Worm (Caenorhabditis elegans) whole organism, late embryonic: ENCODE results near the gene K07H8.5.

Experiments
- C08G9.2 ChIP-seq: sonication (generic microtip); optimal IDR thresholded peaks from 2 replicates; lab custom pipeline; 2016; ENCODE audit warnings: mild to moderate bottlenecking, missing genetic modification characterization, moderate library complexity, missing compliant biosample characterization
- F13H6.1 ChIP-seq: sonication (generic microtip); optimal IDR thresholded peaks from 2 replicates; lab custom pipeline; 2016; ENCODE audit warnings: missing genetic modification characterization, missing compliant biosample characterization
- T23F11.4 ChIP-seq: fragments of 200-800 bp; sonication (Bioruptor generic); optimal IDR thresholded peaks from 2 replicates; lab custom pipeline; 2018; ENCODE audit warnings: mild to moderate bottlenecking, missing genetic modification characterization, missing compliant biosample characterization
- Y22D7AL.16 ChIP-seq: sonication (generic microtip); optimal IDR thresholded peaks from 2 replicates; lab custom pipeline; 2016; ENCODE audit warnings: missing genetic modification characterization, missing compliant biosample characterization
- ahr-1 ChIP-seq: sonication (generic microtip); optimal IDR thresholded peaks from 2 replicates; lab custom pipeline; 2016; ENCODE audit warnings: missing genetic modification characterization, missing compliant biosample characterization
- ama-1 ChIP-seq: fragments of 150-350 bp; optimal IDR thresholded peaks from 2 replicates; lab custom pipeline; 2014
- ceh-14 ChIP-seq: sonication (generic microtip); optimal IDR thresholded peaks from 2 replicates; lab custom pipeline; 2016; ENCODE audit warnings: missing genotype, missing genetic modification characterization, missing compliant biosample characterization
- ceh-2 ChIP-seq: sonication (generic microtip); optimal IDR thresholded peaks from 2 replicates; lab custom pipeline; 2016; ENCODE audit warnings: missing genotype, missing genetic modification characterization, missing compliant biosample characterization
- ceh-30 ChIP-seq: fragments of 150-350 bp; optimal IDR thresholded peaks from 2 replicates; lab custom pipeline; 2014; ENCODE audit warnings: missing biosample characterization, missing genetic modification characterization
- ceh-31 ChIP-seq: sonication (generic microtip); optimal IDR thresholded peaks from 2 replicates; lab custom pipeline; 2016; ENCODE audit warnings: missing genetic modification characterization, missing compliant biosample characterization
- ceh-48 ChIP-seq: sonication (generic microtip); optimal IDR thresholded peaks from 2 replicates; lab custom pipeline; 2016; ENCODE audit warnings: missing genetic modification characterization, inconsistent platforms, missing compliant biosample characterization
- ceh-6 ChIP-seq: fragments of 200-800 bp; sonication (Bioruptor generic); optimal IDR thresholded peaks from 2 replicates; lab custom pipeline; 2018; ENCODE audit warnings: mild to moderate bottlenecking, missing genetic modification characterization, missing compliant biosample characterization
- ceh-9 ChIP-seq: sonication (generic microtip); optimal IDR thresholded peaks from 2 replicates; lab custom pipeline; 2016; ENCODE audit warnings: mild to moderate bottlenecking, missing genetic modification characterization, inconsistent platforms, missing compliant biosample characterization
- dmd-4 ChIP-seq: sonication (generic microtip); optimal IDR thresholded peaks from 2 replicates; lab custom pipeline; 2016; ENCODE audit warnings: borderline replicate concordance, missing genetic modification characterization, missing compliant biosample characterization
- dve-1 ChIP-seq: sonication (generic microtip); optimal IDR thresholded peaks from 2 replicates; lab custom pipeline; 2017; ENCODE audit warnings: antibody characterized with exemption, mild to moderate bottlenecking, missing genetic modification characterization, missing compliant biosample characterization
- elt-2 ChIP-seq: sonication (generic microtip); optimal IDR thresholded peaks from 2 replicates; lab custom pipeline; 2016; ENCODE audit warnings: missing genetic modification reagents, missing genetic modification characterization, missing compliant biosample characterization
- eyg-1 ChIP-seq: sonication (generic microtip); optimal IDR thresholded peaks from 2 replicates; lab custom pipeline; 2016; ENCODE audit warnings: missing genotype, missing genetic modification characterization, missing compliant biosample characterization
- fax-1 ChIP-seq: sonication (generic microtip); optimal IDR thresholded peaks from 2 replicates; lab custom pipeline; 2016; ENCODE audit warnings: missing genotype, missing genetic modification characterization, missing compliant biosample characterization
- fkh-10 ChIP-seq: fragments of 150-350 bp; optimal IDR thresholded peaks from 2 replicates; lab custom pipeline; 2014; ENCODE audit warnings: missing biosample characterization, missing genetic modification reagents, missing genetic modification characterization
- fkh-6 ChIP-seq: sonication (generic microtip); optimal IDR thresholded peaks from 2 replicates; lab custom pipeline; 2016; ENCODE audit warnings: missing genetic modification characterization, missing compliant biosample characterization
- hlh-15 ChIP-seq: sonication (generic microtip); optimal IDR thresholded peaks from 2 replicates; lab custom pipeline; 2016; ENCODE audit warnings: missing genetic modification characterization, missing compliant biosample characterization
- hlh-30 ChIP-seq: sonication (generic microtip); optimal IDR thresholded peaks from 2 replicates; lab custom pipeline; 2017; ENCODE audit warnings: antibody characterized with exemption, missing genetic modification characterization, missing compliant biosample characterization; ENCODE audit not compliant: insufficient read depth
- hlh-6 ChIP-seq: sonication (generic microtip); optimal IDR thresholded peaks from 2 replicates; lab custom pipeline; 2016; ENCODE audit warnings: missing genotype, missing genetic modification characterization, missing compliant biosample characterization
- lin-11 ChIP-seq: fragments of 200-800 bp; sonication (Bioruptor generic); optimal IDR thresholded peaks from 2 replicates; lab custom pipeline; 2018; ENCODE audit warnings: mild to moderate bottlenecking, missing genetic modification characterization, missing compliant biosample characterization
- nfya-1 ChIP-seq: sonication (generic microtip); optimal IDR thresholded peaks from 2 replicates; lab custom pipeline; 2017; ENCODE audit warnings: missing genetic modification characterization, mild to moderate bottlenecking, missing compliant biosample characterization, antibody characterized with exemption, moderate library complexity
- nhr-11 ChIP-seq: fragments of 150-350 bp; optimal IDR thresholded peaks from 2 replicates; lab custom pipeline; 2014; ENCODE audit warnings: missing biosample characterization, missing genetic modification characterization
- npax-4 ChIP-seq: sonication (generic microtip); optimal IDR thresholded peaks from 2 replicates; lab custom pipeline; 2016; ENCODE audit warnings: missing genetic modification characterization, missing compliant biosample characterization
- pag-3 ChIP-seq: sonication (generic microtip); optimal IDR thresholded peaks from 2 replicates; lab custom pipeline; 2016; ENCODE audit warnings: missing compliant biosample characterization, missing genetic modification characterization, borderline replicate concordance
- pat-9 ChIP-seq: fragments of 200-800 bp; sonication (Bioruptor generic); optimal IDR thresholded peaks from 2 replicates; lab custom pipeline; 2018; ENCODE audit warnings: mild to moderate bottlenecking, missing genetic modification characterization, moderate library complexity, missing compliant biosample characterization
- pax-1 ChIP-seq: fragments of 150-350 bp; optimal IDR thresholded peaks from 2 replicates; lab custom pipeline; 2014; ENCODE audit warnings: missing biosample characterization, missing genetic modification characterization
- pha-4 ChIP-seq: fragments of 150-350 bp; optimal IDR thresholded peaks from 2 replicates; lab custom pipeline; 2018; ENCODE audit warnings: missing biosample characterization, missing genetic modification reagents, missing genetic modification characterization
- pros-1 ChIP-seq: fragments of 150-350 bp; optimal IDR thresholded peaks from 2 replicates; lab custom pipeline; 2014; ENCODE audit warnings: missing biosample characterization, missing genetic modification reagents, missing genetic modification characterization
- sox-2 ChIP-seq: fragments of 200-800 bp; sonication (Bioruptor generic); IDR thresholded peaks from 2 replicates; pipeline ENCODE4 v1.3.6; 2022; ENCODE audit warnings: missing genetic modification reagents, missing genetic modification characterization, missing compliant biosample characterization
- sox-4 ChIP-seq: sonication (generic microtip); optimal IDR thresholded peaks from 2 replicates; lab custom pipeline; 2017; ENCODE audit warnings: mild to moderate bottlenecking, missing genetic modification characterization, inconsistent platforms, missing compliant biosample characterization
- tbx-7 ChIP-seq: sonication (generic microtip); optimal IDR thresholded peaks from 2 replicates; lab custom pipeline; 2016; ENCODE audit warnings: missing genotype, missing genetic modification characterization, missing compliant biosample characterization
- unc-42 ChIP-seq: sonication (generic microtip); optimal IDR thresholded peaks from 2 replicates; lab custom pipeline; 2016; ENCODE audit warnings: missing genotype, missing genetic modification characterization, missing compliant biosample characterization
- unc-55 ChIP-seq: sonication (generic microtip); optimal IDR thresholded peaks from 2 replicates; lab custom pipeline; 2017; ENCODE audit warnings: missing biosample characterization, missing genetic modification reagents, missing genetic modification characterization
- zip-5 ChIP-seq: sonication (generic microtip); optimal IDR thresholded peaks from 2 replicates; lab custom pipeline; 2016; ENCODE audit warnings: missing genetic modification characterization, missing compliant biosample characterization

K07H8.5 gene

DNA sequence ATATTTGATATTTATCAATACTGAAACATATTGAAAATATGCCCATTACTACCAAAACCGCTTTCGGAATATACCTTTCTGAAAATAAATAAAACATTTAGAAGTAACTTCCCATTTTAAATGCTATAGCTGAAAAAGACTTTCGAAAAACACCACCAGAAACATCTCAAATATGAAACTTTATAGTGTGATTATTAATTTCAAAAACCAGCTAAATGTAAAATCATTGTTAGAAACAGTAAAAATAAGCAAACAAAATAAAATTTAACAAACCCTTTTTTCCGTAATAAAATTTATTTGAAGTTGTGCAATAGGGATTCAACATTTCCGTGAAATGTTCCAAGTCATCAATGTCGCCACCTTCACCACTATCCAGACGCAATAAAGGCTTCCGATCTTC is at the start of gene K07H8.5, which contains the start of gene K07H8.8:
Gene K07H8.5, plus strand, starts transcription at position 301 of the 400 bp plus-strand sequence.
Gene K07H8.8, minus strand, starts transcription at position 389 of the 400 bp plus-strand sequence.
- TF ChIP-seq unc-42 (no peak), ceh-48 (tag; lab: Kevin White, UChicago) (no peak), pat-9 (tag; lab: Kevin White, UChicago) (no peak), pros-1 (tag; lab: Kevin White, UChicago) (no peak), dve-1 (tag; lab: Kevin White, UChicago) (no peak), sox-4 (tag; lab: Kevin White, UChicago) (no peak), ahr-1 (tag; lab: Kevin White, UChicago) (no peak), T23F11.4 (GFP tag; lab: Kevin White, UChicago) (no peak), ceh-9 (tag; lab: Kevin White, UChicago) (no peak), lin-11 (tag; lab: Kevin White, UChicago) (no peak), ceh-30 (no peak), elt-2 (tag; lab: Kevin White, UChicago) (no peak), zip-5 (tag; lab: Kevin White, UChicago) (no peak), F13H6.1 (tag; lab: Kevin White, UChicago) (no peak), hlh-30 (no peak), npax-4 (no peak), tbx-7 (tag; lab: Kevin White, UChicago) (no peak), ceh-14 (tag; lab: Kevin White, UChicago) (no peak)

DNA sequence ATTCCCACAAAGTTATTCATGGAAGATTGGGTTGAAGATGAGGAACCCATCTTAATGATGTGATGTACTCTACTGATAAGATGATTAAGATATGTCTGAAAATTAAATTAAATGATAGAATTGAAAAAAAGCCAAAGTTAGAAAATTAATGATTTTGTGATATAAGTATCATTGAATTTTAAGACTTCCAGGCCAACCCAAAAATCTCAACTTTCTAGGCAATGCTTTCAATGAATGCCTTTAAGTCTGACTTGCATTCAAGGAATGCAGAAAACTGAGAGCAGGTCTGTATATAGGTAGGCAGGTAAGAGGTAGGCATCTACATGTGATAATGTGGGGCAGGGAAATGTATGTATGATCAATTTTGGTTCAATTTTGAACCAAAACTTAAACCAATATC is 48.1 kb upstream of the K07H8.5 start, which contains the start of gene ocr-2:
Gene ocr-2, minus strand, starts transcription at position 101 of the 400 bp plus-strand sequence.
- TF ChIP-seq ceh-6 (GFP tag; lab: Kevin White, UChicago) (no peak), dmd-4 (tag; lab: Kevin White, UChicago) (no peak), fkh-10 (GFP tag; lab: Kevin White, UChicago) (no peak), fax-1 (tag; lab: Kevin White, UChicago) (no peak), hlh-6 (tag; lab: Kevin White, UChicago) (no peak), pros-1 (tag; lab: Kevin White, UChicago) (no peak), pha-4 (tag; lab: Kevin White, UChicago) (no peak), nhr-11 (no peak), hlh-15 (tag; lab: Kevin White, UChicago) (no peak), ceh-31 (no peak), pag-3 (tag; lab: Kevin White, UChicago) (no peak), unc-55 (no peak), nfya-1 (tag; lab: Kevin White, UChicago) (no peak), F13H6.1 (tag; lab: Kevin White, UChicago) (no peak), Y22D7AL.16 (no peak), eyg-1 (tag; lab: Kevin White, UChicago) (no peak)
- TF ChIP-seq, all 69 proteins: peak for 0

DNA sequence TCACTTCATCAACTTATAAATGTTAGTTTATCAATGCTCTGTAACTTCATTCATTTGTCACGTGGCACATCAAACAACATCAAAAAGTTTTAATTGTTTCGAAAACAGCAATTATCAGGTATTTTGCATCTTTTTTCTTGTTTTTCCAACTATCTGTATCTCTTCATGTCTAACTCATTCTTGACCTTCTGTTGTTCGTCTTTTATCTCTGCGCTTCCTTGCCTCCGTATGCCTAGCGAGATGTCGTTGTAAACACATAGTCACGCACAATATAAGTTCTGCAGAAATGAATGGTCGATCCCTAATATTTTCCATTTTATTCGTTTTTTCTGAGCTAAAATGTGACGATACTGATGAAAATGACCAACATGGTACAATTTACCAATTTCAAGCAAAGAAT is 46.2 kb upstream of the K07H8.5 start, which contains the start of gene gpx-6:
Gene gpx-6, plus strand, starts transcription at position 257 of the 400 bp plus-strand sequence.
- TF ChIP-seq sox-2 (GFP tag; lab: Robert Waterston, UW), result no peak
- TF ChIP-seq ceh-2 (tag; lab: Kevin White, UChicago), result no peak
- no peak for TF ChIP-seq npax-4
- no peak for TF ChIP-seq hlh-15 (tag; lab: Kevin White, UChicago)
- TF ChIP-seq pax-1, result no peak
- no peak for TF ChIP-seq C08G9.2
- TF ChIP-seq ama-1 (lab: Kevin White, UChicago), result no peak
- TF ChIP-seq fkh-6 (tag; lab: Kevin White, UChicago), result no peak

DNA sequence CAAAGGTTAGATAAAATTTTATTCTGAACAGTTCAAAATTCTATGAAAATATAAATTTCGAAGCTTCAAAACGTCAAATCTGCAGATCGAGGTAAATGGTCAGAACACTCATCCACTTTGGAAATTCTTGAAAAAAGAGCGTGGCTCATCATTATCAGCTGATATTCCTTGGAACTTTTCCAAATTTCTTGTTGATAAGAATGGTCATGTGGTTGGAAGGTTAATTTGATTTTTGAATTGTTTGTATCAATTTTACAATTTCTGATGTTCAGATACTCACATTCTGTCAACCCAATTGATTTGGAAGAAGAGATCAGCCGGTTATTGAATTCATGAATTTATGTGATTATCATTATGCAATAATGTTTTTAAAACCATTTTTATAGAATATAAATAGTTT is 45.1 kb upstream of the K07H8.5 start:
- TF ChIP-seq ceh-2 (tag; lab: Kevin White, UChicago), result no peak
- TF ChIP-seq Y22D7AL.16, result no peak
- no peak for TF ChIP-seq lin-11 (tag; lab: Kevin White, UChicago)
